Fruit fly (Drosophila melanogaster): Measurements from ENCODE around the gene CG14711.

The CG14711 gene

dm6 chr3R:11619709-11620409 lies 3.3 kb upstream of the CG14711 start, which contains the start of the genes Jupiter and CG14710 (continued):
- TF ChIP-seq CG11695 (GFP tag; IDR thresholded peaks at IDR 0.05) = no peak
- peak; percentile 39; the same call in 1 of the 3 replicates for TF ChIP-seq CG34224 (GFP tag; IDR thresholded peaks at IDR 0.05; ENCODE audit: partially characterized antibody)
- TF ChIP-seq CG4617 (GFP tag; optimal IDR thresholded peaks at IDR 0.05; ENCODE audit: borderline replicate concordance) = peak; percentile 98
- TF ChIP-seq fd96Cb (tag; optimal IDR thresholded peaks at IDR 0.05) = peak; percentile 14
- no peak for TF ChIP-seq gcm (GFP tag; optimal IDR thresholded peaks at IDR 0.05)
- peak; percentile 79 for TF ChIP-seq B-H2 (GFP tag; optimal IDR thresholded peaks at IDR 0.05)
- peak; percentile 60 for TF ChIP-seq NfI (GFP tag; optimal IDR thresholded peaks at IDR 0.05)
- no peak for TF ChIP-seq tll (GFP tag; optimal IDR thresholded peaks at IDR 0.05)
- no peak for TF ChIP-seq crol (GFP tag; IDR thresholded peaks at IDR 0.05)
- peak; percentile 10 for TF ChIP-seq trh (GFP tag; optimal IDR thresholded peaks at IDR 0.05)
- peak; percentile 73 for TF ChIP-seq ssp (GFP tag; IDR thresholded peaks at IDR 0.05)
- peak; percentile 100 for TF ChIP-seq CG9797 (GFP tag; optimal IDR thresholded peaks at IDR 0.05)
- TF ChIP-seq CG1792 (GFP tag; optimal IDR thresholded peaks at IDR 0.05) = peak; percentile 62
- TF ChIP-seq Mes4 (GFP tag; optimal IDR thresholded peaks at IDR 0.05) = peak; percentile 61
- peak; percentile 77 for TF ChIP-seq gro (GFP tag; optimal IDR thresholded peaks at IDR 0.05)
- TF ChIP-seq CG10654 (GFP tag; optimal IDR thresholded peaks at IDR 0.05) = peak; percentile 68
- TF ChIP-seq CG42726 (GFP tag; IDR thresholded peaks at IDR 0.05; ENCODE audit: partially characterized antibody) = no peak
- peak; percentile 77 for TF ChIP-seq HLH3B (GFP tag; IDR thresholded peaks at IDR 0.05)
- peak; percentile 46 for TF ChIP-seq lbe (GFP tag; optimal IDR thresholded peaks at IDR 0.05)
- peak; percentile 49; the same call in 1 of the 2 replicates for TF ChIP-seq Xrp1 (GFP tag; IDR thresholded peaks at IDR 0.05)
- no peak for TF ChIP-seq cwo (GFP tag; optimal IDR thresholded peaks at IDR 0.05)
- TF ChIP-seq CG6683 (GFP tag; optimal IDR thresholded peaks at IDR 0.05) = no peak
- no peak for TF ChIP-seq BtbVII (GFP tag; optimal IDR thresholded peaks at IDR 0.05)
- TF ChIP-seq pan (optimal IDR thresholded peaks at IDR 0.05) = no peak
- peak in 1 of 2 experiments; percentile 45 for TF ChIP-seq pan (GFP tag; optimal IDR thresholded peaks at IDR 0.05 in 1 of 2, IDR thresholded peaks at IDR 0.05 in 1 of 2)
- TF ChIP-seq CTCF (GFP tag; optimal IDR thresholded peaks at IDR 0.05) = peak; percentile 43
- peak; percentile 82 for TF ChIP-seq Dbx (GFP tag; IDR thresholded peaks at IDR 0.05)
- TF ChIP-seq CG31441 (GFP tag; IDR thresholded peaks at IDR 0.05) = 0 out of 2 replicates have a peak, but pooled peaks have one; percentile 31
- peak; percentile 64 for TF ChIP-seq CG4424 (GFP tag; optimal IDR thresholded peaks at IDR 0.05)
- TF ChIP-seq zen (tag; optimal IDR thresholded peaks at IDR 0.05) = peak; percentile 79
- TF ChIP-seq CG9817 (tag; optimal IDR thresholded peaks at IDR 0.05) = peak; percentile 68
- peak; percentile 68; the same call in 2 of the 3 replicates for TF ChIP-seq Optix (GFP tag; IDR thresholded peaks at IDR 0.05)
- no peak for TF ChIP-seq Eip74EF (GFP tag; optimal IDR thresholded peaks at IDR 0.05)
- TF ChIP-seq sna (GFP tag; IDR thresholded peaks at IDR 0.05; ENCODE audit: partially characterized antibody) = no peak
- no peak for TF ChIP-seq eve (GFP tag; optimal IDR thresholded peaks at IDR 0.05)
- TF ChIP-seq Ssrp (tag; optimal IDR thresholded peaks at IDR 0.05) = peak; percentile 40
- no peak for TF ChIP-seq CG18619 (GFP tag; optimal IDR thresholded peaks at IDR 0.05)
- peak; percentile 86 for TF ChIP-seq CG3847 (GFP tag; IDR thresholded peaks at IDR 0.05)
- TF ChIP-seq CG15073 (GFP tag; optimal IDR thresholded peaks at IDR 0.05) = no peak
- no peak for TF ChIP-seq CG4730 (GFP tag; IDR thresholded peaks at IDR 0.05)
- peak; percentile 71 for TF ChIP-seq CG30020 (tag; optimal IDR thresholded peaks at IDR 0.05)
- TF ChIP-seq Ravus (GFP tag; IDR thresholded peaks at IDR 0.05) = no peak
- no peak for TF ChIP-seq inv (GFP tag; IDR thresholded peaks at IDR 0.05; ENCODE audit: partially characterized antibody)
- TF ChIP-seq vfl (GFP tag; optimal IDR thresholded peaks at IDR 0.05) = peak; percentile 75
- peak; percentile 66; the same call in 2 of the 3 replicates for TF ChIP-seq H15 (GFP tag; IDR thresholded peaks at IDR 0.05)
- TF ChIP-seq odd (GFP tag; optimal IDR thresholded peaks at IDR 0.05) = no peak
- no peak for TF ChIP-seq seq (GFP tag; IDR thresholded peaks at IDR 0.05)
- TF ChIP-seq CG2129 (GFP tag; IDR thresholded peaks at IDR 0.05; ENCODE audit: partially characterized antibody) = no peak
- TF ChIP-seq Myb (GFP tag; optimal IDR thresholded peaks at IDR 0.05) = peak; percentile 88

Measured in whole organism, embryonic.